Worm (Caenorhabditis elegans): ENCODE measurements around the gene npp-23.

DNA sequence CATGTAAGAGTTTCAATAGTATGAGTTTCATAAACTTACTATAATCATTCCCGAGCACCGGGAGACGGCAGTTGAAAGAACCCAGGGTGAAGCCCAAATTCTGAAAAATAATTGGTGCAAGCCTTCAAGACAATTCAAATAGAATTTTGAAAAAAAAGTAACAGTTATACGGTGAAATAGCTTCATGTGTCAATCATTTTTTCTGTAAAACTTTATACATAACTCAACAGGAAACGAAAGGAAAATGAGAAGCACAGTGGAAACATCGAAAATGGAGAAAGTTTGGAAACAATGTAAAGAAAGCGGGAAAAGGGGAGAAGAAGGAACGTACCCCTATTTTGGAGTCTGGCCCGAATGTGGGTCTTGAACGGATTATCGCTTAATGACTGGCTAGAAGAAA lies 3.5 kb upstream of the npp-23 start, which contains the start of gene C09G9.3:
- TF ChIP-seq jun-1 (tag; optimal IDR thresholded peaks at IDR 0.05) (no peak), T20F7.1 (GFP tag; optimal IDR thresholded peaks at IDR 0.05) (no peak), daf-12 (tag; optimal IDR thresholded peaks at IDR 0.05) (no peak), unc-39 (tag; optimal IDR thresholded peaks at IDR 0.05) (no peak), hmg-1.1 (GFP tag; IDR thresholded peaks at IDR 0.05) (no peak), nhr-102 (tag; optimal IDR thresholded peaks at IDR 0.05) (no peak), hlh-30 (tag; optimal IDR thresholded peaks at IDR 0.05; ENCODE audit: insufficient read depth) (no peak), unc-130 (GFP tag; optimal IDR thresholded peaks at IDR 0.05) (no peak), nhr-42 (GFP tag; IDR thresholded peaks at IDR 0.05) (no peak), ztf-11 (tag; optimal IDR thresholded peaks at IDR 0.05) (no peak), F49E8.2 (tag; optimal IDR thresholded peaks at IDR 0.05; ENCODE audit: borderline replicate concordance) (no peak), dve-1 (tag; optimal IDR thresholded peaks at IDR 0.05; ENCODE audit: insufficient read depth) (no peak)

All from whole organism, L4 larva.